Fruit fly (Drosophila melanogaster): ENCODE results near the gene CG34001.

The CG34001 gene

DNA sequence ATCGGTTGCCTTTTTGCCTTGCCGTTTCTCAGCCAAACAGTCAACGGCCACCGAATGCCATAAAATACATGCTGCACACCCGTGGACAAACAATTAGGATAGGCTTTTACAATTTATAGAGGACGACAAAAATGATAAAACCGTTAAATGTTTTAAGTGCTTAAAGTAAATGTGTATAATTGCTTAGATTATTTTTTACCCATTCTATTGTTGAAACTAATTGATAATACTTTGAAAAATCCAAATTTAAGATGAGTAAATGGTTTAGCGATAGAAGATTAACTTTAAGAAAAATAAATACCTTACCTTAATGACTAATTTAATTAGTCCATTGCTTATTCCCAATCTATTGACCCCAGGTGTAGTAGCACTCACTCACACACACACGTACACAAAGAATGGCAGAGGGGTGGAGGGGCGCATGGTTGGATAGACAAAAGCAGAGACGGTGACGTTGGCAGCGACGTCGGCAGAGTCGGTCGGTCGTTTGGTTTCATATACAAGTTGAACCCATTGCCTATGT, 47.7 kb downstream of the CG34001 start (continued):
- TF ChIP-seq fd59A (GFP tag; optimal IDR thresholded peaks at IDR 0.05) = peak; percentile 83
- TF ChIP-seq Eip78C (GFP tag) = peak; percentile 97
- peak; percentile 89 for TF ChIP-seq Met (GFP tag; optimal IDR thresholded peaks at IDR 0.05)
- peak; percentile 84 for TF ChIP-seq Smox (GFP tag; optimal IDR thresholded peaks at IDR 0.05)
- TF ChIP-seq CG6163 (GFP tag; IDR thresholded peaks at IDR 0.05) = peak; percentile 84; the same call in 2 of the 3 replicates
- TF ChIP-seq CG6854 (GFP tag; optimal IDR thresholded peaks at IDR 0.05) = peak; percentile 35
- peak; percentile 85 for TF ChIP-seq spab (GFP tag; optimal IDR thresholded peaks at IDR 0.05)
- peak; percentile 85 for TF ChIP-seq Sox102F (GFP tag; optimal IDR thresholded peaks at IDR 0.05)
- peak; percentile 88 for TF ChIP-seq net (GFP tag; optimal IDR thresholded peaks at IDR 0.05)

- TF ChIP-seq ss (GFP tag; optimal IDR thresholded peaks at IDR 0.05) = peak in 1 of 2 experiments; percentile 38
- TF ChIP-seq CG10669 (GFP tag; optimal IDR thresholded peaks at IDR 0.05) = peak; percentile 7
- no peak for TF ChIP-seq Sox15 (GFP tag; optimal IDR thresholded peaks at IDR 0.05)
- peak; percentile 21 for TF ChIP-seq OdsH (GFP tag; optimal IDR thresholded peaks at IDR 0.05)
- TF ChIP-seq Sox14 (GFP tag; optimal IDR thresholded peaks at IDR 0.05) = peak; percentile 34
- no peak for TF ChIP-seq topi (GFP tag; optimal IDR thresholded peaks at IDR 0.05)
- peak; percentile 16 for TF ChIP-seq CG3919 (GFP tag; optimal IDR thresholded peaks at IDR 0.05)
- no peak for TF ChIP-seq CG4318 (GFP tag; optimal IDR thresholded peaks at IDR 0.05)
- TF ChIP-seq Gug (GFP tag; IDR thresholded peaks at IDR 0.05) = no peak
- peak; percentile 24 for TF ChIP-seq acj6 (GFP tag; optimal IDR thresholded peaks at IDR 0.05)
- peak; percentile 75 for TF ChIP-seq Eip78C (GFP tag)
- TF ChIP-seq CG7368 (GFP tag; optimal IDR thresholded peaks at IDR 0.05) = no peak
- no peak for TF ChIP-seq fd59A (GFP tag; optimal IDR thresholded peaks at IDR 0.05)
- TF ChIP-seq pdm3 (GFP tag; optimal IDR thresholded peaks at IDR 0.05) = no peak
- TF ChIP-seq CG11294 (GFP tag; IDR thresholded peaks at IDR 0.05) = 0 out of 2 replicates have a peak, but pooled peaks have one; percentile 32
- no peak for TF ChIP-seq CG6792 (GFP tag; optimal IDR thresholded peaks at IDR 0.05)
- peak; percentile 1 for TF ChIP-seq CG6808 (GFP tag; optimal IDR thresholded peaks at IDR 0.05)
- TF ChIP-seq CG6854 (GFP tag; optimal IDR thresholded peaks at IDR 0.05) = no peak
- TF ChIP-seq CG6163 (GFP tag; IDR thresholded peaks at IDR 0.05) = peak; percentile 64
- TF ChIP-seq CG32006 (GFP tag; optimal IDR thresholded peaks at IDR 0.05) = peak; percentile 56
- TF ChIP-seq salr (GFP tag; optimal IDR thresholded peaks at IDR 0.05) = peak in 1 of 2 experiments; percentile 13
- TF ChIP-seq eg (GFP tag; IDR thresholded peaks at IDR 0.05) = peak; percentile 58; the same call in 2 of the 3 replicates
- TF ChIP-seq CG8632 (GFP tag; optimal IDR thresholded peaks at IDR 0.05) = no peak
- peak; percentile 26 for TF ChIP-seq Sox102F (GFP tag; optimal IDR thresholded peaks at IDR 0.05)
- TF ChIP-seq Met (GFP tag; optimal IDR thresholded peaks at IDR 0.05) = peak; percentile 44
- TF ChIP-seq Eip75B (GFP tag; optimal IDR thresholded peaks at IDR 0.05) = peak; percentile 16
- TF ChIP-seq CG11762 (GFP tag; optimal IDR thresholded peaks at IDR 0.05; ENCODE audit: insufficient read depth) = no peak
- peak; percentile 28 for TF ChIP-seq CG16779 (tag; optimal IDR thresholded peaks at IDR 0.05)
- peak; percentile 0 for TF ChIP-seq CG9139 (GFP tag; optimal IDR thresholded peaks at IDR 0.05)
- TF ChIP-seq esn (GFP tag; optimal IDR thresholded peaks at IDR 0.05) = peak; percentile 7
- TF ChIP-seq CG3032 (tag; optimal IDR thresholded peaks at IDR 0.05) = no peak
- no peak for TF ChIP-seq CG10631 (GFP tag; optimal IDR thresholded peaks at IDR 0.05)
- no peak for TF ChIP-seq CG34406 (GFP tag; optimal IDR thresholded peaks at IDR 0.05)
- TF ChIP-seq CG15336 (GFP tag; IDR thresholded peaks at IDR 0.05) = no peak; the same call in 1 of the 2 replicates
- no peak for TF ChIP-seq CG8319 (GFP tag; optimal IDR thresholded peaks at IDR 0.05)
- TF ChIP-seq CG6276 (GFP tag; optimal IDR thresholded peaks at IDR 0.05) = peak; percentile 22
- TF ChIP-seq fd85E (GFP tag; optimal IDR thresholded peaks at IDR 0.05) = no peak
- peak; percentile 30 for TF ChIP-seq achi (GFP tag; optimal IDR thresholded peaks at IDR 0.05)
- TF ChIP-seq fkh (GFP tag; optimal IDR thresholded peaks at IDR 0.05) = peak; percentile 86
- TF ChIP-seq Lpt (GFP tag; optimal IDR thresholded peaks at IDR 0.05) = no peak
- no peak for TF ChIP-seq spab (GFP tag; optimal IDR thresholded peaks at IDR 0.05)
- peak; percentile 38 for TF ChIP-seq Hr4 (GFP tag; optimal IDR thresholded peaks at IDR 0.05)
- TF ChIP-seq cyc (GFP tag; optimal IDR thresholded peaks at IDR 0.05) = no peak
- TF ChIP-seq Ets21C (GFP tag; optimal IDR thresholded peaks at IDR 0.05) = no peak
- peak; percentile 52; the same call in 2 of the 3 replicates for TF ChIP-seq CG8119 (GFP tag; IDR thresholded peaks at IDR 0.05)
- no peak for TF ChIP-seq CG31627 (GFP tag; optimal IDR thresholded peaks at IDR 0.05)
- peak; percentile 42 for TF ChIP-seq net (GFP tag; optimal IDR thresholded peaks at IDR 0.05)
These were observed 48.9 kb downstream of the CG34001 start for dm6 chr3L:10679711-10680154.
